Fruit fly (Drosophila melanogaster) whole organism, prepupa: Measurements from ENCODE around the gene CG9240.
A peak's percentile ranks its signal among the peaks of the same experiment; 100 is the strongest.

Experiments used
- Blimp-1 ChIP-seq: fragments of 200-800 bp; sonication (Bioruptor generic); optimal IDR thresholded peaks from 3 replicates; lab custom pipeline; 2017; ENCODE audit warnings: missing biosample characterization, missing genetic modification characterization, mild to moderate bottlenecking, moderate library complexity, missing genetic modification reagents
- CG10631 ChIP-seq: fragments of 200-800 bp; sonication (Bioruptor generic); optimal IDR thresholded peaks from 2 replicates; lab custom pipeline; 2016; ENCODE audit warnings: missing biosample characterization, missing genetic modification characterization
- CG10669 ChIP-seq: fragments of 200-800 bp; sonication (Bioruptor generic); optimal IDR thresholded peaks from 3 replicates; lab custom pipeline; 2018; ENCODE audit warnings: missing biosample characterization, mild to moderate bottlenecking, missing genetic modification characterization, moderate library complexity
- CG11294 ChIP-seq: fragments of 200-800 bp; sonication (Bioruptor generic); IDR thresholded peaks from 2 replicates; pipeline ENCODE4 v1.3.6; 2022; ENCODE audit warnings: missing biosample characterization, missing genetic modification characterization
- CG11762 ChIP-seq: fragments of 200-800 bp; sonication (Bioruptor generic); optimal IDR thresholded peaks from 3 replicates; lab custom pipeline; 2016; ENCODE audit warnings: missing biosample characterization, missing genetic modification characterization; ENCODE audit not compliant: insufficient read depth
- CG11902 ChIP-seq: fragments of 200-800 bp; sonication (Bioruptor generic); optimal IDR thresholded peaks from 3 replicates; lab custom pipeline; 2016; ENCODE audit warnings: missing biosample characterization, missing genetic modification characterization
- CG15336 ChIP-seq: fragments of 200-800 bp; sonication (Bioruptor generic); IDR thresholded peaks from 2 replicates; pipeline ENCODE4 v1.3.6; 2022; ENCODE audit warnings: missing biosample characterization, missing genetic modification characterization
- CG1621 ChIP-seq: fragments of 200-800 bp; sonication (Bioruptor generic); optimal IDR thresholded peaks from 3 replicates; lab custom pipeline; 2018; ENCODE audit warnings: missing biosample characterization, mild to moderate bottlenecking, missing genetic modification characterization
- CG3032 ChIP-seq: fragments of 200-800 bp; optimal IDR thresholded peaks from 2 replicates; lab custom pipeline; 2019; ENCODE audit warnings: missing biosample characterization, mild to moderate bottlenecking, missing genetic modification characterization, moderate library complexity
- CG31627 ChIP-seq: fragments of 200-800 bp; sonication (Bioruptor generic); optimal IDR thresholded peaks from 3 replicates; lab custom pipeline; 2016; ENCODE audit warnings: missing biosample characterization, missing genetic modification characterization
- CG32006 ChIP-seq: fragments of 200-800 bp; sonication (Bioruptor generic); optimal IDR thresholded peaks from 3 replicates; lab custom pipeline; 2017; ENCODE audit warnings: missing biosample characterization, mild to moderate bottlenecking, missing genetic modification characterization
- CG34406 ChIP-seq: fragments of 200-800 bp; sonication (Bioruptor generic); optimal IDR thresholded peaks from 3 replicates; lab custom pipeline; 2016; ENCODE audit warnings: missing biosample characterization, missing genetic modification characterization
- CG3919 ChIP-seq: fragments of 200-800 bp; sonication (Bioruptor generic); optimal IDR thresholded peaks from 3 replicates; lab custom pipeline; 2016; ENCODE audit warnings: missing biosample characterization, missing genetic modification characterization
- CG4318 ChIP-seq: fragments of 200-800 bp; sonication (Bioruptor generic); optimal IDR thresholded peaks from 3 replicates; lab custom pipeline; 2017; ENCODE audit warnings: missing biosample characterization, mild to moderate bottlenecking, missing genetic modification characterization
- CG6163 ChIP-seq: fragments of 200-800 bp; sonication (Bioruptor generic); IDR thresholded peaks from 3 replicates; pipeline ENCODE4 v1.3.6; 2022; ENCODE audit warnings: missing biosample characterization, missing genetic modification characterization
- CG6276 ChIP-seq: fragments of 200-800 bp; sonication (Bioruptor generic); optimal IDR thresholded peaks from 2 replicates; lab custom pipeline; 2017; ENCODE audit warnings: missing biosample characterization, mild to moderate bottlenecking, missing genetic modification characterization
- CG6792 ChIP-seq: fragments of 200-800 bp; sonication (Bioruptor generic); optimal IDR thresholded peaks from 3 replicates; lab custom pipeline; 2016; ENCODE audit warnings: missing biosample characterization, missing genetic modification characterization
- CG6808 ChIP-seq: fragments of 200-800 bp; sonication (Bioruptor generic); optimal IDR thresholded peaks from 3 replicates; lab custom pipeline; 2017; ENCODE audit warnings: missing biosample characterization, missing genetic modification characterization, mild to moderate bottlenecking, moderate library complexity, missing genetic modification reagents
- CG7368 ChIP-seq: fragments of 200-800 bp; sonication (Bioruptor generic); optimal IDR thresholded peaks from 3 replicates; lab custom pipeline; 2016; ENCODE audit warnings: missing biosample characterization, missing genetic modification characterization
- CG8119 ChIP-seq: fragments of 200-800 bp; sonication (Bioruptor generic); IDR thresholded peaks from 3 replicates; pipeline ENCODE4 v1.3.6; 2022; ENCODE audit warnings: missing biosample characterization, missing genetic modification characterization
- CG8319 ChIP-seq: fragments of 200-800 bp; sonication (Bioruptor generic); optimal IDR thresholded peaks from 3 replicates; lab custom pipeline; 2016; ENCODE audit warnings: missing biosample characterization, missing genetic modification characterization
- CG8632 ChIP-seq: fragments of 200-800 bp; sonication (Bioruptor generic); optimal IDR thresholded peaks from 3 replicates; lab custom pipeline; 2016; ENCODE audit warnings: missing biosample characterization, missing genetic modification characterization
- CG9139 ChIP-seq: fragments of 200-800 bp; sonication (Bioruptor generic); optimal IDR thresholded peaks from 3 replicates; lab custom pipeline; 2017; ENCODE audit warnings: missing biosample characterization, mild to moderate bottlenecking, missing genetic modification characterization
- Eip75B ChIP-seq: fragments of 200-800 bp; sonication (Bioruptor generic); optimal IDR thresholded peaks from 3 replicates; lab custom pipeline; 2016; ENCODE audit warnings: missing biosample characterization, missing genetic modification characterization
- Eip78C ChIP-seq: fragments of 200-800 bp; sonication (Bioruptor generic); peaks from one replicate; lab custom pipeline; 2016; ENCODE audit warnings: missing biosample characterization, missing genetic modification characterization
- Eip93F ChIP-seq: fragments of 200-800 bp; sonication (Bioruptor generic); optimal IDR thresholded peaks from 2 replicates; lab custom pipeline; 2016; ENCODE audit warnings: missing biosample characterization, mild to moderate bottlenecking, missing genetic modification characterization
- Ets21C ChIP-seq: fragments of 200-800 bp; sonication (Bioruptor generic); optimal IDR thresholded peaks from 3 replicates; lab custom pipeline; 2016; ENCODE audit warnings: missing biosample characterization, missing genetic modification characterization
- Ets96B ChIP-seq: fragments of 200-800 bp; optimal IDR thresholded peaks from 2 replicates; lab custom pipeline; 2019; ENCODE audit warnings: missing biosample characterization, mild to moderate bottlenecking, missing genetic modification characterization, moderate library complexity
- Hr38 ChIP-seq: sonication (Bioruptor generic); optimal IDR thresholded peaks from 2 replicates; lab custom pipeline; 2016; ENCODE audit warnings: missing biosample characterization, missing genetic modification characterization
- Hr39 ChIP-seq: fragments of 200-800 bp; sonication (Bioruptor generic); optimal IDR thresholded peaks from 2 replicates; lab custom pipeline; 2016; ENCODE audit warnings: missing biosample characterization, missing genetic modification characterization
- Hr4 ChIP-seq: fragments of 200-800 bp; sonication (Bioruptor generic); optimal IDR thresholded peaks from 3 replicates; lab custom pipeline; 2016; ENCODE audit warnings: missing biosample characterization, missing genetic modification characterization
- OdsH ChIP-seq: fragments of 200-800 bp; sonication (Bioruptor generic); optimal IDR thresholded peaks from 3 replicates; lab custom pipeline; 2016; ENCODE audit warnings: missing biosample characterization, missing genetic modification characterization
- Sox102F ChIP-seq: fragments of 200-800 bp; sonication (Bioruptor generic); optimal IDR thresholded peaks from 2 replicates; lab custom pipeline; 2016; ENCODE audit warnings: missing biosample characterization, mild to moderate bottlenecking, missing genetic modification characterization
- Sox14 ChIP-seq: fragments of 200-800 bp; sonication (Bioruptor generic); optimal IDR thresholded peaks from 3 replicates; lab custom pipeline; 2016; ENCODE audit warnings: missing biosample characterization, missing genetic modification characterization
- achi ChIP-seq: fragments of 200-800 bp; sonication (Bioruptor generic); optimal IDR thresholded peaks from 3 replicates; lab custom pipeline; 2016; ENCODE audit warnings: missing biosample characterization, missing genetic modification characterization
- acj6 ChIP-seq: fragments of 200-800 bp; sonication (Bioruptor generic); optimal IDR thresholded peaks from 3 replicates; lab custom pipeline; 2016; ENCODE audit warnings: missing biosample characterization, missing genetic modification characterization
- dsx ChIP-seq: fragments of 200-800 bp; optimal IDR thresholded peaks from 3 replicates; lab custom pipeline; 2019; ENCODE audit warnings: missing biosample characterization, mild to moderate bottlenecking, missing genetic modification characterization, moderate library complexity; ENCODE audit not compliant: poor library complexity, severe bottlenecking
- eg ChIP-seq: fragments of 200-800 bp; sonication (Bioruptor generic); IDR thresholded peaks from 3 replicates; pipeline ENCODE4 v1.3.6; 2022; ENCODE audit warnings: missing biosample characterization, missing genetic modification characterization
- esn ChIP-seq: fragments of 200-800 bp; sonication (Bioruptor generic); optimal IDR thresholded peaks from 2 replicates; lab custom pipeline; 2016; ENCODE audit warnings: missing biosample characterization, mild to moderate bottlenecking, missing genetic modification characterization, moderate library complexity
- fd59A ChIP-seq: fragments of 200-800 bp; sonication (Bioruptor generic); optimal IDR thresholded peaks from 2 replicates; lab custom pipeline; 2017; ENCODE audit warnings: missing biosample characterization, mild to moderate bottlenecking, missing genetic modification characterization, missing genetic modification reagents
- fkh ChIP-seq: fragments of 200-800 bp; sonication (Bioruptor generic); optimal IDR thresholded peaks from 3 replicates; lab custom pipeline; 2017; ENCODE audit warnings: missing biosample characterization, mild to moderate bottlenecking, missing genetic modification characterization, moderate library complexity
- net ChIP-seq: fragments of 200-800 bp; sonication (Bioruptor generic); optimal IDR thresholded peaks from 3 replicates; lab custom pipeline; 2016; ENCODE audit warnings: missing biosample characterization, missing genetic modification characterization
- pdm3 ChIP-seq: fragments of 200-800 bp; sonication (Bioruptor generic); optimal IDR thresholded peaks from 3 replicates; lab custom pipeline; 2016; ENCODE audit warnings: missing biosample characterization, missing genetic modification characterization
- salr ChIP-seq, 2 experiments: fragments of 200-800 bp; sonication (Bioruptor generic); optimal IDR thresholded peaks; 3 replicates each; lab custom pipeline; 2016 to 2018; ENCODE audit warnings: missing biosample characterization in 2 of 2, missing genetic modification characterization in 2 of 2, mild to moderate bottlenecking in 1 of 2
- ss ChIP-seq, 2 experiments: fragments of 200-800 bp; sonication (Bioruptor generic); optimal IDR thresholded peaks; 2 replicates in 1 of 2; 3 replicates in 1 of 2; lab custom pipeline; 2017 to 2018; ENCODE audit warnings: mild to moderate bottlenecking in 2 of 2, missing biosample characterization in 2 of 2, missing genetic modification characterization in 2 of 2, moderate library complexity in 1 of 2
- svp ChIP-seq: fragments of 200-800 bp; sonication (Bioruptor generic); peaks from one replicate; lab custom pipeline; 2016; ENCODE audit warnings: missing biosample characterization, missing genetic modification characterization
- vri ChIP-seq: fragments of 200-800 bp; sonication (Bioruptor generic); optimal IDR thresholded peaks from 3 replicates; lab custom pipeline; 2016; ENCODE audit warnings: missing biosample characterization, mild to moderate bottlenecking, missing genetic modification characterization

CG9240 gene

DNA sequence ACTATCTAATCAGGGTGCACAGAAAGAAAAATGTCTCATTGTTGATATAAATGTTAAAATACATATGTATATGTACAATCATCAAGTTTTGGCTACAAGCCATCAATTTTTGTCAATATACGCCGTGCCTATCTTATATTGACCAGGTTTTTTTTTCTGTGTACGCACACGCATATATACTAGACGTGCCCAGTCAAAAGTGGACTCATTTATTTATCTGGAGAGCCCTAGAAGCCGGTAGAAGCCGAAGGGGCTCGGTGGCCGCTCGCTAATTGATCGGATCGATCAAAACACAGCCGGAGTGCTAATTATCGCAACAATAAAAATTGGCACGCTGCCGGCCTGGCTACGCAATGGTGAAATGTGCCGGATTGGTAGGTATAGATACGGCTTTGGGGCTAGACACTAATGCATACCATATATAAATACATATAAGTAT lies 39.2 kb upstream of the CG9240 start (continued):
- TF ChIP-seq CG31627 (GFP tag; lab: Kevin White, UChicago) = peak; percentile 48
- TF ChIP-seq Sox14 = peak; percentile 63
- TF ChIP-seq CG9139 (GFP tag; lab: Kevin White, UChicago) = no peak
- no peak for TF ChIP-seq net (GFP tag; lab: Kevin White, UChicago)
- TF ChIP-seq CG6276 = no peak
- TF ChIP-seq fkh (GFP tag; lab: Kevin White, UChicago) = peak; percentile 68
- peak; percentile 78 for TF ChIP-seq eg (GFP tag; lab: Robert Waterston, UW)
- peak; percentile 53 for TF ChIP-seq CG32006 (GFP tag; lab: Kevin White, UChicago)
- TF ChIP-seq Eip93F = peak; percentile 46
- TF ChIP-seq CG11294 (GFP tag; lab: Robert Waterston, UW) = peak; percentile 15; the same call in 1 of the 2 replicates
- TF ChIP-seq salr (GFP tag; optimal IDR thresholded peaks at IDR 0.05; lab: Kevin White, UChicago) = no peak
- TF ChIP-seq achi (GFP tag; lab: Kevin White, UChicago) = peak; percentile 40
- peak; percentile 23 for TF ChIP-seq CG11902 (GFP tag; lab: Kevin White, UChicago)
- peak; percentile 60 for TF ChIP-seq Hr39 (GFP tag; lab: Kevin White, UChicago)
- peak; percentile 43 for TF ChIP-seq CG8632 (GFP tag; lab: Kevin White, UChicago)
- no peak for TF ChIP-seq CG10669 (GFP tag; lab: Kevin White, UChicago)
- no peak for TF ChIP-seq CG6808 (GFP tag; lab: Kevin White, UChicago)
- peak; percentile 46 for TF ChIP-seq OdsH
- TF ChIP-seq svp = peak; percentile 87

DNA sequence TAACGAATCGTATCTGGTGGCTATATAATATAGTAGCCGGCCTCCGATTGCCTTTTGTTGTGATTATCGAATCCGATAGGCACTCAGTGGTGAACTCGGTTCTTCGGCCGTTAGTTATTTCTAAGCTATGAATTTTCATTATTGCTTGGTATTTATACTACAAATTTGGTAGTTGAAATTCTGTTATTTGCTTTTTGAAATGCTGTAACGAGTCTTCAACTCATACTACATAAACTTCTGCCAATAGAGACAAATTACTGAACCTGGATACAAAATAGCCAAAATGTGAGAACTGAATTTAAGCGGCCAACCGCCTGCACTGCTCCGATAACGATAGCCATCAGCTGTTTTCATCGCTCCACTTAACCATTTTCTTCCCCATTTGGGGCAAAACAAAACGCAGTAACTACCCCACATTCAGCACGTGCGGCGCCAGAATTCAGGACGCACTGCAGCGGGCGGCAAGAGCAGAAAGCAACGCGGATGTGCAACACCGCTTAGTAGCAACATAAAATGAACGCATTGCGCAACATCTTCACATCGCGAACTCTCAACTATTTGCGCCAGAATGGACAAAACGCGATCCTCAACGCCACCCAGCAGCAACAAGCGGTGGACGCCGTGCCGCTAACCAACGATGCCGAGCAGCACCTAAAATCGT lies 38.0 kb upstream of the CG9240 start, which contains the start of the genes CG11679 and CG8206:
Gene CG11679, minus strand, starts transcription at position 65 of the 661 bp plus-strand sequence.
Gene CG8206, plus strand, starts transcription at position 341 of the 661 bp plus-strand sequence.
- peak; percentile 33 for TF ChIP-seq Ets96B
- TF ChIP-seq eg (GFP tag; lab: Robert Waterston, UW) = peak; percentile 34; the same call in 1 of the 3 replicates
- no peak for TF ChIP-seq CG7368 (GFP tag; lab: Kevin White, UChicago)
- peak; percentile 43 for TF ChIP-seq Hr4
- TF ChIP-seq fd59A (GFP tag; lab: Kevin White, UChicago) = no peak
- no peak for TF ChIP-seq CG8319 (GFP tag; lab: Kevin White, UChicago)
- no peak for TF ChIP-seq CG11762 (GFP tag; lab: Kevin White, UChicago)
- peak; percentile 12 for TF ChIP-seq CG3919 (GFP tag; lab: Kevin White, UChicago)
- TF ChIP-seq Sox102F = no peak
- TF ChIP-seq Hr38 (GFP tag; lab: Kevin White, UChicago) = no peak
- TF ChIP-seq CG3032 (tag; lab: Kevin White, UChicago) = peak; percentile 50
- no peak for TF ChIP-seq CG8119
- TF ChIP-seq CG31627 (GFP tag; lab: Kevin White, UChicago) = peak; percentile 50
- TF ChIP-seq CG9139 (GFP tag; lab: Kevin White, UChicago) = no peak
- TF ChIP-seq CG34406 (GFP tag; lab: Kevin White, UChicago) = no peak
- TF ChIP-seq CG4318 (GFP tag; lab: Kevin White, UChicago) = no peak
- peak; percentile 45 for TF ChIP-seq Eip75B (GFP tag; lab: Kevin White, UChicago)
- TF ChIP-seq acj6 (GFP tag; lab: Kevin White, UChicago) = peak; percentile 33
- TF ChIP-seq ss (GFP tag; optimal IDR thresholded peaks at IDR 0.05; lab: Kevin White, UChicago) = no peak
- no peak for TF ChIP-seq CG6276
- TF ChIP-seq CG1621 (tag; lab: Kevin White, UChicago) = no peak
- 0 out of 3 replicates have a peak, but pooled peaks have one; percentile 20 for TF ChIP-seq CG6163 (GFP tag; lab: Robert Waterston, UW)
- peak; percentile 39 for TF ChIP-seq Ets21C (GFP tag; lab: Kevin White, UChicago)
- peak; percentile 48 for TF ChIP-seq OdsH
- TF ChIP-seq pdm3 (GFP tag; lab: Kevin White, UChicago) = peak; percentile 32
- TF ChIP-seq CG11902 (GFP tag; lab: Kevin White, UChicago) = no peak
- TF ChIP-seq Eip78C = peak; percentile 79
- TF ChIP-seq Blimp-1 (GFP tag; lab: Kevin White, UChicago) = no peak
- peak; percentile 50 for TF ChIP-seq esn (GFP tag; lab: Kevin White, UChicago)
- TF ChIP-seq CG6792 (GFP tag; lab: Kevin White, UChicago) = peak; percentile 5
- TF ChIP-seq fkh (GFP tag; lab: Kevin White, UChicago) = no peak
- TF ChIP-seq Eip93F = no peak
- no peak for TF ChIP-seq CG10669 (GFP tag; lab: Kevin White, UChicago)
- TF ChIP-seq CG15336 = 0 out of 2 replicates have a peak, but pooled peaks have one; percentile 23
- peak; percentile 65 for TF ChIP-seq svp
- TF ChIP-seq CG10631 = peak; percentile 26
- no peak for TF ChIP-seq dsx
- peak; percentile 30 for TF ChIP-seq achi (GFP tag; lab: Kevin White, UChicago)
- peak; percentile 49 for TF ChIP-seq vri (GFP tag; lab: Kevin White, UChicago)
